Fruit fly (Drosophila melanogaster): ENCODE results near the gene CG33969.

Gene CG33969

dm6 chr3L:20376564-20376920 lies 16.8 kb downstream of the CG33969 start:
- TF ChIP-seq gl (tag; optimal IDR thresholded peaks at IDR 0.05) (no peak), EcR (GFP tag; optimal IDR thresholded peaks at IDR 0.05) (peak; percentile 12), CG15710 (tag; optimal IDR thresholded peaks at IDR 0.05) (no peak), CG32121 (GFP tag; IDR thresholded peaks at IDR 0.05) (no peak), CG9948 (tag; optimal IDR thresholded peaks at IDR 0.05) (no peak), Snoo (tag; optimal IDR thresholded peaks at IDR 0.05) (no peak), Ets98B (GFP tag; IDR thresholded peaks at IDR 0.05) (no peak), fd96Ca (GFP tag; IDR thresholded peaks at IDR 0.05) (no peak)

dm6 chr3L:20375878-20376563 lies 17.3 kb downstream of the CG33969 start, which contains the start of the genes Ide and RhoBTB:
Gene Ide, minus strand, starts transcription at chr3L:20375896.
Gene RhoBTB, plus strand, starts transcription at chr3L:20376242.
- TF ChIP-seq CG9948 (tag; optimal IDR thresholded peaks at IDR 0.05) (peak; percentile 68), Pif1A (GFP tag; optimal IDR thresholded peaks at IDR 0.05) (no peak), CG34367 (tag; optimal IDR thresholded peaks at IDR 0.05) (peak; percentile 65), Ets98B (GFP tag; IDR thresholded peaks at IDR 0.05) (peak; percentile 42; the same call in 1 of the 2 replicates), Snoo (tag; optimal IDR thresholded peaks at IDR 0.05) (peak; percentile 71), CG14655 (GFP tag; optimal IDR thresholded peaks at IDR 0.05) (no peak), CG8301 (tag; optimal IDR thresholded peaks at IDR 0.05) (peak; percentile 66), EcR (GFP tag; optimal IDR thresholded peaks at IDR 0.05) (no peak), CG8159 (tag; optimal IDR thresholded peaks at IDR 0.05) (peak; percentile 75), CG4496 (GFP tag; IDR thresholded peaks at IDR 0.05) (peak; percentile 74; the same call in 2 of the 3 replicates), CG17806 (tag; optimal IDR thresholded peaks at IDR 0.05) (peak; percentile 67), CG15710 (tag; optimal IDR thresholded peaks at IDR 0.05) (peak; percentile 80), CG13204 (GFP tag; optimal IDR thresholded peaks at IDR 0.05) (no peak), rn (GFP tag; IDR thresholded peaks at IDR 0.05) (peak; percentile 32; the same call in 1 of the 2 replicates), CG32121 (GFP tag; IDR thresholded peaks at IDR 0.05) (peak; percentile 58), CG10348 (GFP tag; IDR thresholded peaks at IDR 0.05) (peak; percentile 83), CG12605 (GFP tag; IDR thresholded peaks at IDR 0.05) (0 out of 2 replicates have a peak, but pooled peaks have one; percentile 22), fd96Ca (GFP tag; IDR thresholded peaks at IDR 0.05) (peak; percentile 14; the same call in 1 of the 3 replicates)

DNA sequence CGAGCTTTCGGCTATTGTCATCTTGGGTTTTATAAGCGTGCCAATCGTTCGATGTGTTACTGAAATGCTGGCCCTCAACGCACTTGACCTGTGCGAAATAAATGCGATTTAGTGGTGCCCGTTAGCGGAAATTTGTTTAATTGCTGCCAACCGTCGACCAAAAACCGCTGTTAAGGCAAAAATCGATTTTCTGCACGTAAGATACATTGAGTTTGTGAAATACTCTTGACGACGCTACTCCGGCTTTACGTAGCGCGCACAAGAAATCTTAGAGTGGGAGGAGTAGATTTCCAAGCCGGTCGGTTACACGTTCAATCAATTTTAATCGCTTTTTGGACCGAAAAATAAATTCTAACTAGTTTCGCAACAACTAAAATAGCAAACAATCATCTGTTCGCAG lies 17.9 kb downstream of the CG33969 start:
- TF ChIP-seq rn (GFP tag; IDR thresholded peaks at IDR 0.05) (no peak), CG12605 (GFP tag; IDR thresholded peaks at IDR 0.05) (no peak), Snoo (tag; optimal IDR thresholded peaks at IDR 0.05) (no peak), D1 (tag; optimal IDR thresholded peaks at IDR 0.05) (no peak), CG8159 (tag; optimal IDR thresholded peaks at IDR 0.05) (no peak), EcR (GFP tag; optimal IDR thresholded peaks at IDR 0.05) (no peak), CG13204 (GFP tag; optimal IDR thresholded peaks at IDR 0.05) (no peak), CG32121 (GFP tag; IDR thresholded peaks at IDR 0.05) (no peak), CG8301 (tag; optimal IDR thresholded peaks at IDR 0.05) (no peak)

- TF ChIP-seq rn (GFP tag; IDR thresholded peaks at IDR 0.05), result no peak
- no peak for TF ChIP-seq fd96Ca (GFP tag; IDR thresholded peaks at IDR 0.05)
- TF ChIP-seq CG14655 (GFP tag; optimal IDR thresholded peaks at IDR 0.05), result no peak
- no peak for TF ChIP-seq CG32121 (GFP tag; IDR thresholded peaks at IDR 0.05)
- TF ChIP-seq CG8159 (tag; optimal IDR thresholded peaks at IDR 0.05), result no peak
- TF ChIP-seq gl (tag; optimal IDR thresholded peaks at IDR 0.05), result no peak
- TF ChIP-seq CG9948 (tag; optimal IDR thresholded peaks at IDR 0.05), result no peak
- no peak for TF ChIP-seq CG17806 (tag; optimal IDR thresholded peaks at IDR 0.05)
- no peak for TF ChIP-seq CG10348 (GFP tag; IDR thresholded peaks at IDR 0.05)
- TF ChIP-seq Snoo (tag; optimal IDR thresholded peaks at IDR 0.05), result no peak
- no peak for TF ChIP-seq CG13204 (GFP tag; optimal IDR thresholded peaks at IDR 0.05)
- TF ChIP-seq CG8301 (tag; optimal IDR thresholded peaks at IDR 0.05), result no peak
- TF ChIP-seq CG34367 (tag; optimal IDR thresholded peaks at IDR 0.05), result no peak
- no peak for TF ChIP-seq Pif1A (GFP tag; optimal IDR thresholded peaks at IDR 0.05)
- TF ChIP-seq CG12605 (GFP tag; IDR thresholded peaks at IDR 0.05), result no peak
- no peak for TF ChIP-seq CG4496 (GFP tag; IDR thresholded peaks at IDR 0.05)
- no peak for TF ChIP-seq Ets98B (GFP tag; IDR thresholded peaks at IDR 0.05)
- TF ChIP-seq Pif1B (GFP tag; optimal IDR thresholded peaks at IDR 0.05), result no peak
Observed at dm6 chr3L:20370013-20370412, 23.3 kb downstream of the CG33969 start, which contains the start of gene CG13247. Gene CG13247, plus strand, starts transcription at chr3L:20370313.

DNA sequence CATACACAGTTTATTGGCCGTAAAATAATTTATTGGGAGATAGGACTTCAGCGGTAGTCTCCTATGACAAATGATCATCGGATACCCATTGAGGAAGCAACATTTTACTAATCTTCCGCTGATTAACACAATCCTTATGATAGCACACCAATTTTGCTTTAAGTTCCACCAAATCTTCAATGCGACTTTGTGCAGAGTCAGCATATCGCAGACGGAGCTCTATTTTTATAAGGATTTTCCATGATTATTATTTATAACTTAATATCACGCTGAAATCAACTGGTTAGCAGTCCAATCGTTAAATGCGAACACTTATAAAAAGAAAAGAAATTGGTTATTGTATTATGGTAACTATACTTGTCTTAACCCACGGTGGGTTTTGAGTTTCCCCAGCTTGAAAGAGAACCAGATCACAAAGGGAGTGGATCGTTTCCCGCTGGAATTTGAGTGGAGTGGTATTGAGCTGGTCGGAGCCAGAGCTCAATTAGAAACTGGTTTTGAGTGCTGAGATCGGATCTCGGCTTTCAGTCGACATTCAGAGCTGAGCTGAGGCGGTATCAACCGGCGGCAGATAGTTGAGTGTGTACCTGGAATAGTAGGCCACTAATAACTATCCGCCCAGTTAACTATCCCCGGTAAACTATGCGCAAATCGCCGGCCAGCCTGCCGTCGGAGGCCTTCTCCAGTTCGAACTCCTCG lies 26.5 kb downstream of the CG33969 start, which contains the start of the genes Toll-9 and in:
TSS of gene Toll-9 (minus strand) at position 51 of the 699 bp plus-strand sequence.
TSS of gene in (plus strand) at position 525 of the 699 bp plus-strand sequence.
- TF ChIP-seq CG14655 (GFP tag; optimal IDR thresholded peaks at IDR 0.05), result no peak
- no peak for TF ChIP-seq Ets98B (GFP tag; IDR thresholded peaks at IDR 0.05)

DNA sequence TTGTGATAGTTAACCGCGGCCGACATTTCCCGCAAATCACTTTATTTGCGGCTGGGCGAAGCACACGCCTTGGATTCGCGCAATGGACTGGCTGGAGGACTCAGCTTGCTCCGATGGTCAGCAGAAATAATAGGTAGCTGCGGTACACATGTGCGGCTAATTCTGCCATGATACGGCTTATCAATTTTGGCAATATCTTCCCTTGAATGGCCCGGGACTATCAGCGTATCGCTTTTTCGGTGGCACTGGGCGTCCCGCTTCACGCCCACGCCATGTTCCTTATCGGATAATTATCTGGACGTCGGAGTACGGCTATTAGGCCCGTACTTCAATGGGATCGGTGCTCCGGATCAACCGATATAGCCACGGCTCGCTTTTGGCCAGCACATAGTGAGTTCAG lies 27.3 kb downstream of the CG33969 start:
- no peak for TF ChIP-seq CG14655 (GFP tag; optimal IDR thresholded peaks at IDR 0.05)
- TF ChIP-seq CG13204 (GFP tag; optimal IDR thresholded peaks at IDR 0.05), result no peak
- TF ChIP-seq CG8159 (tag; optimal IDR thresholded peaks at IDR 0.05), result no peak
- no peak for TF ChIP-seq rn (GFP tag; IDR thresholded peaks at IDR 0.05)
- TF ChIP-seq Pif1B (GFP tag; optimal IDR thresholded peaks at IDR 0.05), result no peak
- TF ChIP-seq Pif1A (GFP tag; optimal IDR thresholded peaks at IDR 0.05), result no peak
- no peak for TF ChIP-seq gl (tag; optimal IDR thresholded peaks at IDR 0.05)
- no peak for TF ChIP-seq EcR (GFP tag; optimal IDR thresholded peaks at IDR 0.05)

All from whole organism, pupa.